Worm (Caenorhabditis elegans) whole organism, L4/young adult: ENCODE measurements around the gene F16F9.1.

Experiments used
- W03F9.2 ChIP-seq: fragments of 150-350 bp; optimal IDR thresholded peaks from 2 replicates; lab custom pipeline; 2014; ENCODE audit warnings: missing biosample characterization, missing genetic modification characterization
- dao-5 ChIP-seq: sonication (generic microtip); optimal IDR thresholded peaks from 2 replicates; lab custom pipeline; 2016; ENCODE audit warnings: missing genotype, missing genetic modification characterization, moderate library complexity, missing compliant biosample characterization
- him-1 ChIP-seq: sonication (generic microtip); optimal IDR thresholded peaks from 2 replicates; lab custom pipeline; 2016; ENCODE audit warnings: missing genotype, missing genetic modification reagents, missing genetic modification characterization, missing compliant biosample characterization

Gene F16F9.1

ce11 chrX:8495005-8495404 is 48.8 kb downstream of the F16F9.1 start, which contains the start of gene T01B10.5:
TSS of gene T01B10.5 (plus strand) at chrX:8495305.
- TF ChIP-seq dao-5 (tag; lab: Kevin White, UChicago) (no peak), W03F9.2 (tag; lab: Kevin White, UChicago) (no peak), him-1 (tag; lab: Kevin White, UChicago) (no peak)

- TF ChIP-seq W03F9.2 (tag; lab: Kevin White, UChicago) (no peak), him-1 (tag; lab: Kevin White, UChicago) (no peak), dao-5 (tag; lab: Kevin White, UChicago) (no peak)
Observed at ce11 chrX:8499721-8500120, 53.5 kb downstream of the F16F9.1 start, which contains the start of gene grd-14. TSS of gene grd-14 (plus strand) at chrX:8500021.
